Worm (Caenorhabditis elegans): Measurements from ENCODE around the gene skat-1.

The skat-1 gene

DNA sequence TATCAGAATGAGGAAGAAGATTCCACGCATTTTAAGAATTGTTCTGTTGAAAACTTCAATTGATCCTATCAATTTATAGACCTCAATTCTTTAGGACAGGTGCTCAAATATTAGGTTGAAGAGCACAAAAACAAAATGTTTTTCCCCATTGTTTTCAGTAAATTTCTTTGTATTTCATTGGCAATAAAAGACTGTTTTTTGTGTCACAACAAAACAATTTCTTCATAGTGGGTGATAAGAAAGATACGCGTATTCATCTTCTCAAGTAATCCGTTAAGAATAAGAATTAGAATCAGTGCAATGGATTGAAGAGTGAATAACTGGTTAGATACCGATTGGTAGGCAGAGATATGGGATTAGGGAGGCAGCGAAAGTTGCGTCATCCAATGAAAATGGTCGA lies 35.9 kb downstream of the skat-1 start, which contains the start of gene ZK643.6:
Gene ZK643.6, minus strand, starts transcription at position 101 of the 400 bp plus-strand sequence.
- TF ChIP-seq W03F9.2 (tag; optimal IDR thresholded peaks at IDR 0.05): no peak
- TF ChIP-seq him-1 (tag; optimal IDR thresholded peaks at IDR 0.05): no peak
- TF ChIP-seq dao-5 (tag; optimal IDR thresholded peaks at IDR 0.05): no peak

DNA sequence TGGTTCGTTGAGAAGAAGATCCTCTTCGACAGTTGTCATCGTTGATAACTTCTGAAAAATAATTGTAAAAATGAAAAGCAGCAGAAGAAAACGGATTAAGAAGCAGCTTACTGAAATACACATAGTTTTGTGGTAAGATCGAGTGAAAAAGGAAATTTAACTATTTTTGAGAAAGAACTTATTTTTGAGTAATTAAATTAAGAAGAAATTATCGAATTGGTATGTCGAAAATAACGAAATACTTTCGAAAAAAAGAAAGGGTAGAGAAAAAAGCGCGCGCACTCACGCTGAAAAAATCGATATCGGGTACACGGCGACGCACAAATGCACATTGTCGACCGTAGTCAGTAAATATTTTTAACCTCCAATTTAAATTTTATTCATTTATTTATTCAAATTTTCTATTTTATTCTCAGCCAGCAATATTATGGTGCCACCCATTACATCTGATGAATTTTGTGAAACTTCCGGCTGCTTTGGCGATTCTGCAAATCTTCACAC lies 40.4 kb downstream of the skat-1 start, which contains the start of the genes ZK643.5 and ZK643.2:
Gene ZK643.5, minus strand, starts transcription at position 51 of the 501 bp plus-strand sequence.
Gene ZK643.2, plus strand, starts transcription at position 395 of the 501 bp plus-strand sequence.
- TF ChIP-seq dao-5 (tag; optimal IDR thresholded peaks at IDR 0.05): no peak
- peak; percentile 82 for TF ChIP-seq W03F9.2 (tag; optimal IDR thresholded peaks at IDR 0.05)

- no peak for TF ChIP-seq dao-5 (tag; optimal IDR thresholded peaks at IDR 0.05)
These were observed 41.0 kb downstream of the skat-1 start for ce11 chrIII:8955536-8955935.

- TF ChIP-seq W03F9.2 (tag; optimal IDR thresholded peaks at IDR 0.05) (no peak), dao-5 (tag; optimal IDR thresholded peaks at IDR 0.05) (no peak), him-1 (tag; optimal IDR thresholded peaks at IDR 0.05) (no peak)
These were observed 47.4 kb downstream of the skat-1 start for ce11 chrIII:8949147-8949546.

DNA sequence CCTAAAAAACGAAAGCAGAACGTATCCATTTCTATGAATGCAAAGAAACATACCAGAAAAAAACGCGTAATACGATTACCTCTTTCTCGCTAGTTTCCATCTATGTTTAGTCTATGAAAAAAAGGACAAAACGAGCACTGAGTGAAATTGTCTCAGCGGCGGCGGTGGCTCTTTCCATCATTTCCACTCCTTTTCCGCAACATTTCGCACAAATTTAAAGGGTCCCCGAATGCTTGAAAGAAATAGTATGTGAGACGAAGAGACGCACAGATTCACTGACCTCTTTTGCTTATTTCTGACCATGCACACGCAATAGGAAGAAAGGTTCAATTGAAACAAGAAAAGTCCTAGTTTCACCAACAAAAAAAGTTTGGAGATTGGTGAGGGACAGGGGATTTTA lies 50.3 kb downstream of the skat-1 start:
- no peak for TF ChIP-seq W03F9.2 (tag; optimal IDR thresholded peaks at IDR 0.05)
- TF ChIP-seq him-1 (tag; optimal IDR thresholded peaks at IDR 0.05): no peak
- no peak for TF ChIP-seq dao-5 (tag; optimal IDR thresholded peaks at IDR 0.05)
